Fruit fly (Drosophila melanogaster): ENCODE results near the gene CG17124.

CG17124 gene

DNA sequence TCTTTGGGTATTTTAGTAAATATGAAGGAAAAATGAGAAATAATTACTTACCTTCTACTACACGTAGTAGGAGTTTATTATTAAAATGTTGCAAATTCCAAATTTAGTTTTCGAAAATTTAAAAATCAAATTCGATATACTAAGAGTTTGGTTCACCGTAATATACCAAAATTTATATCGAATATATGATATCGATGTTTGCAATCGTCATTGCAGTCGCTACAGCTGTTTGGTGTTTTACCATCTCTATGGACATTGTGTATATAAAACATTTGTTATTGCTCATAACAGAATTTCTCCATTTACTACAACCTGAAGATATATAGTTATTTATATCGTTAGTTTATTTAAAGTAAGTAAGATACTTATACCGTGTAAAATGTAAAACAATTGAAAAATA, 27.4 kb downstream of the CG17124 start, which contains the start of gene CG6443:
Gene CG6443 (plus strand): TSS at position 228 of the 400 bp plus-strand sequence.
- no peak for TF ChIP-seq CG17801 (GFP tag; optimal IDR thresholded peaks at IDR 0.05; ENCODE audit: partially characterized antibody)

DNA sequence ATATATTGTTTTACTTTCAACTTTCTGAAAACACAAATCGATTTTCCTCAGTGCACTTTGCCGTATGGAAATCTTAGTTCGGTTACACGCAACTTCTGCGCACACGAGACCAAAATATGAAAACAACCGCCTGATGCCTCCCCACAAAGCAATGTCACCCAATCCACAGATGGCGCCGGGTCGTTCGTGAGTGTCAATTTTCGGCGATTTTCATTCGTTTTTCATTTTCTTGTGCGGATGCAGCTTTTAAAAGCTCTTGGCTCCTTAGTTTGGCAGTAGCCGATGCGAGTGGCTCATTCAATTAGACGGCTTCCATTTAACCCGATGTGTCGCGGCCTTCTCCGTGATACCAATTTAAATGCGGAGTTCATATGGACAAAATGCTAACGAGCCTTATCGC, 32.2 kb downstream of the CG17124 start, which contains the start of gene CG6431:
Gene CG6431 (plus strand): TSS at position 301 of the 400 bp plus-strand sequence.
- TF ChIP-seq CG17801 (GFP tag; optimal IDR thresholded peaks at IDR 0.05; ENCODE audit: partially characterized antibody) = no peak

DNA sequence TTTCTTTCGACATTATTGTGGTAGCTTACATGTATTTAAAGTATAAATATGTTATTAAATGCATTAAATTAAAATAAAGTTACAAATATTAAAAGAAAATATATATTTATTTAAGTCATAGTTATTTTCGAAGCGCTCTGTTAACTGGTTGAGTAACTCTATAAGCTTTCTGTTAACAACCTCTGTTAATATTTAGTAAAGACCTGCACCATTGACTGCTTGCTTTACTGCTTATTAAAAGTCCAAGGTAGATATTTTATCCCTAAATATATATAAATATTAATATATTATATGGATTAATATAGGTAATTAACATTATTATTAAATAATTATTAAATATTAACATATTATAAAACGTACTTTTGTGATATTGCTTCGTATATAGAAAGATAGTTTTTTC, 34.6 kb downstream of the CG17124 start:
- TF ChIP-seq CG17801 (GFP tag; optimal IDR thresholded peaks at IDR 0.05; ENCODE audit: partially characterized antibody) = no peak

dm6 chr2L:10711221-10711620, 44.9 kb downstream of the CG17124 start:
- TF ChIP-seq CG17801 (GFP tag; optimal IDR thresholded peaks at IDR 0.05; ENCODE audit: partially characterized antibody) = no peak

dm6 chr2L:10709353-10709752, 46.8 kb downstream of the CG17124 start, which contains the start of gene Lip2:
TSS of gene Lip2 (minus strand) at chr2L:10709453.
- TF ChIP-seq CG17801 (GFP tag; optimal IDR thresholded peaks at IDR 0.05; ENCODE audit: partially characterized antibody) = no peak

dm6 chr2L:10708089-10708488, 48.0 kb downstream of the CG17124 start:
- TF ChIP-seq CG17801 (GFP tag; optimal IDR thresholded peaks at IDR 0.05; ENCODE audit: partially characterized antibody) = no peak

DNA sequence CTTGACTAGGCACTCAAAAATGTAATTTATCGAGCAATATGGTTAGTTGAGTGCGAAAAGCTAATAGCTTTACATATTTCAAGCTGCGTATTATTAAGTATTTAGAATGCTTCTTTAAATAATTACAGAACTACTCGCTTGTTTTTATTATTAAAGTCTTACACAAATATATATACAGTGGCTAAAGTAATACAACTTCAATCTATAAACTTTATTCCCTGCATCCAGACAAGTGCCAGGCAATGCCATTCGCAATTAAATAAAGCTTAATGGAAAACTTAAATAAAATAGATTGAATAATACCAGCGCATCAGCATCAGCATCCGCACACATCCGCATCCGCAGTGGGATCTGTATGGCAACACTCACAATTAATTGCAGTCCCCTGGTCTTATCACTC, 49.9 kb downstream of the CG17124 start:
- no peak for TF ChIP-seq CG17801 (GFP tag; optimal IDR thresholded peaks at IDR 0.05; ENCODE audit: partially characterized antibody)

dm6 chr2L:10704425-10704824, 51.7 kb downstream of the CG17124 start:
- no peak for TF ChIP-seq CG17801 (GFP tag; optimal IDR thresholded peaks at IDR 0.05; ENCODE audit: partially characterized antibody)

DNA sequence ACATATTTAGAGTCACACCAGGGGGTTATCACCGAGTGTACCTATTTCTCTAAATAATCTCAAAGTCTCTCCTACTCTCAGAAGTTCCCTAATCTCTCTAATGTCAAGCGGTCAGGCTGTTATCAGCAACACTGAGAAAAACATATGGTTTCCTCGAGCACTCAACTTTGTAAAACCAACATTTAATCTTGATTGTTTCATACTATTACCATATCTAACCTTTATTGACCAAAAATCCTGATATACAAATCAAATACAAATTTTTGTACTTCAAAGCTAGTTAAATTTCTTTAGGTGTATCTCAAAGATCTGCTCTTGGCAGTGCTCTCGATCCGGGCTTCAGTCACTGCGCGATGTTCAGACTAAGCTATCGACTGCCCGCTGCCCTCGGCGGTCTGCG, 52.8 kb downstream of the CG17124 start, which contains the start of gene CG6415:
Gene CG6415 (plus strand): TSS at position 341 of the 400 bp plus-strand sequence.
- TF ChIP-seq CG17801 (GFP tag; optimal IDR thresholded peaks at IDR 0.05; ENCODE audit: partially characterized antibody) = no peak

DNA sequence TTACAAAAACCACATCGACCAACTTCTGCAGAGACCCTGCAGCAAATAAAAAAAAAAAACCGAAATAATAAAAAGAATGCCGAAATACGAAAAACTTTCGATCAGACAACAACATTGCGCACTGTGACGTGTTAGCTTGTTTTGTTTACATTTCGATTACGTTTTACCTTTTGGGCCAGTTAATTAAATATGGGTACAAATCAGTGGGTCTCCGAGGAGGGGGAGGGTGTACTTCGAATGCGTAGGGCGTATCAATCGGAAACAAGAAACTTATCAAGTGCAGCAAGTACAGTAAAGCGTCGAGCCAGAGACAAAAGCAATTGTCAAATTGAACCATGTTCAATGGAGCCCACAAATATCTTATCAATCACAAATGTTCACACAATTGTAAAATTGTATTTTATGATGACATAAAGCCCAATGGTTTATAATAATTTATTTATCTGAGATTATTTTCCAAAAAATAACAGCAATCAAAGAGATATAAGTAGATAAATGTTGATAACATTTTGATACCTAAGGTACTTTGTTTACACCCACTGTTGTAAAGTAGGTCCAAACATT, 54.5 kb downstream of the CG17124 start, which contains the start of gene Lip1:
Gene Lip1 (minus strand): TSS at position 46 of the 564 bp plus-strand sequence.
- TF ChIP-seq CG17801 (GFP tag; optimal IDR thresholded peaks at IDR 0.05; ENCODE audit: partially characterized antibody) = no peak

dm6 chr2L:10697992-10698391, 58.1 kb downstream of the CG17124 start, which contains the start of gene CG7300:
TSS of gene CG7300 (minus strand) at chr2L:10698043.
- no peak for TF ChIP-seq CG17801 (GFP tag; optimal IDR thresholded peaks at IDR 0.05; ENCODE audit: partially characterized antibody)
